Worm (Caenorhabditis elegans): ENCODE data around the gene egg-3.

- TF ChIP-seq ref-1 (GFP tag; conservative IDR thresholded peaks at IDR 0.05): no peak
- no peak for TF ChIP-seq ztf-29 (GFP tag; IDR thresholded peaks at IDR 0.05)
- no peak for TF ChIP-seq flt-1 (GFP tag; IDR thresholded peaks at IDR 0.05)
Observed at ce11 chrII:10861305-10861704, 22.9 kb downstream of the egg-3 start.

Measured in whole organism, midembryonic.